Fruit fly (Drosophila melanogaster) whole organism, wandering third instar larva: Measurements from ENCODE around the gene CG12003.

Experiments
- CG9705 ChIP-seq: fragments of 200-800 bp; sonication (Bioruptor generic); optimal IDR thresholded peaks from 2 replicates; lab custom pipeline; 2018; ENCODE audit warnings: missing biosample characterization, mild to moderate bottlenecking, missing genetic modification characterization
- Myc ChIP-seq: fragments of >200 bp; optimal IDR thresholded peaks from 2 replicates; lab custom pipeline; 2017
- sv ChIP-seq: fragments of 200-800 bp; sonication (Bioruptor generic); optimal IDR thresholded peaks from 3 replicates; lab custom pipeline; 2016; ENCODE audit warnings: missing biosample characterization, missing genetic modification characterization
- tai ChIP-seq: sonication (Bioruptor generic); optimal IDR thresholded peaks from 2 replicates; lab custom pipeline; 2016; ENCODE audit warnings: missing biosample characterization, missing genetic modification characterization

DNA sequence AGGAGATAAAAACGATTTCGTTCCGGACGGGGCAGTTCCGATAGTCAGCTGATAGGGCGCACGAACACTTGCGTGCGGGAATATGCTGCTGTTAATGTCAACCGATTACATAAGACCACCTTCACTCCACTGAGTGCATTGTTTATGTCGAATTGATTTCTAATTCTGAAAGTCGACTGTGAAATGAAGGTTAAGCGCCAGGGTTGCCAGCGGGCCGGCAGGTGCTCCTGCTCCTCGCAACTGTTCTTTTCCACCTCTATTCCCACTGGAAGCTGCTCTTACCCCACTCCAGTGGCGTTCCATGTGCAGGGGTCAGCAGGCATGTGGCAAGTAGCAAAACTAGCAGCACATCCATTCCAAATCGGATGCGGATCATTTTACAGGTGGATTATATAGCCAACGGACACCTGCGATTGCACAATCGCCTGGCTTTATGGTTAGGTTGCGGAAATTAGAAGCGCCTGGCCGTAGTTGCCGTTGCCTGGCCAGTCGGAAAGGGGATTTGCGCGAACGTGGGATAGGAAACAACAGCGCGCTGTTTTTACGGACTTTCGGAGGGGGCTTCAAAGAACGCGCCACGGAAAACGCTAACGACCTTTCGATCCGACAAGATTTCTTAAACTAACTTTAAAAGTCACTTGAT, 48.4 kb upstream of the CG12003 start, which contains the start of gene cue:
- TF ChIP-seq tai (GFP tag; lab: Kevin White, UChicago) (no peak), CG9705 (GFP tag; lab: Kevin White, UChicago) (no peak), sv (GFP tag; lab: Kevin White, UChicago) (no peak), Myc (lab: Kevin White, UChicago) (no peak)
